Worm (Caenorhabditis elegans) whole organism, young adult: ENCODE data around the gene nep-17.

Source experiments
- B0035.1 ChIP-seq: sonication (generic microtip); optimal IDR thresholded peaks from 2 replicates; lab custom pipeline; 2016; ENCODE audit warnings: missing genetic modification characterization, mild to moderate bottlenecking, missing compliant biosample characterization, missing genotype, missing genetic modification reagents
- C06A6.2 ChIP-seq: fragments of 200-800 bp; sonication (Bioruptor generic); conservative IDR thresholded peaks from 2 replicates; pipeline ENCODE4 v1.3.6; 2022; ENCODE audit warnings: missing genetic modification characterization, missing compliant biosample characterization
- F22D6.2 ChIP-seq: sonication (generic microtip); optimal IDR thresholded peaks from 2 replicates; lab custom pipeline; 2016; ENCODE audit warnings: mild to moderate bottlenecking, missing genetic modification characterization, missing compliant biosample characterization
- F37B4.10 ChIP-seq: fragments of 200-800 bp; sonication (Bioruptor generic); IDR thresholded peaks from 2 replicates; pipeline ENCODE4 v1.3.6; 2022; ENCODE audit warnings: missing genetic modification characterization, missing compliant biosample characterization
- F49E8.2 ChIP-seq: sonication (generic microtip); optimal IDR thresholded peaks from 3 replicates; lab custom pipeline; 2017; ENCODE audit warnings: missing genetic modification characterization, mild to moderate bottlenecking, missing compliant biosample characterization, antibody characterized with exemption, moderate library complexity; ENCODE audit not compliant: insufficient read depth
- Y53G8AR.9 ChIP-seq: fragments of 200-800 bp; sonication (Bioruptor generic); conservative IDR thresholded peaks from 2 replicates; pipeline ENCODE4 v1.3.6; 2022; ENCODE audit warnings: missing genetic modification reagents, missing genetic modification characterization, missing compliant biosample characterization
- ZK185.1 ChIP-seq: sonication (generic microtip); optimal IDR thresholded peaks from 2 replicates; lab custom pipeline; 2016; ENCODE audit warnings: mild to moderate bottlenecking, missing genetic modification characterization, missing compliant biosample characterization; ENCODE audit not compliant: poor library complexity, severe bottlenecking
- atf-7 ChIP-seq: sonication (generic microtip); optimal IDR thresholded peaks from 2 replicates; lab custom pipeline; 2017; ENCODE audit warnings: mild to moderate bottlenecking, missing genetic modification characterization, missing compliant biosample characterization
- cebp-1 ChIP-seq, 2 experiments: fragments of 200-800 bp in 1 of 2; sonication (Bioruptor generic) in 1 of 2; sonication (generic microtip) in 1 of 2; IDR thresholded peaks in 1 of 2; optimal IDR thresholded peaks in 1 of 2; 2 replicates each; pipeline versions ENCODE4 v1.3.6 to Lab custom; 2017 to 2022; ENCODE audit warnings: missing compliant biosample characterization in 2 of 2, missing genetic modification characterization in 2 of 2, mild to moderate bottlenecking in 1 of 2, missing genetic modification reagents in 1 of 2, moderate library complexity in 1 of 2
- ceh-100 ChIP-seq: fragments of 200-800 bp; sonication (Bioruptor generic); IDR thresholded peaks from 2 replicates; pipeline ENCODE4 v1.3.6; 2022; ENCODE audit warnings: missing genetic modification reagents, missing genetic modification characterization, missing compliant biosample characterization
- ceh-40 ChIP-seq: fragments of 200-800 bp; sonication (Bioruptor generic); IDR thresholded peaks from 2 replicates; pipeline ENCODE4 v1.3.6; 2022; ENCODE audit warnings: missing genetic modification characterization, missing compliant biosample characterization
- ceh-91 ChIP-seq: fragments of 200-800 bp; sonication (Bioruptor generic); IDR thresholded peaks from 2 replicates; pipeline ENCODE4 v1.3.6; 2022; ENCODE audit warnings: missing genetic modification reagents, missing genetic modification characterization, missing compliant biosample characterization
- chd-7 ChIP-seq: sonication (generic microtip); optimal IDR thresholded peaks from 2 replicates; lab custom pipeline; 2016; ENCODE audit warnings: mild to moderate bottlenecking, missing genetic modification characterization, moderate library complexity, missing compliant biosample characterization
- dox-1 ChIP-seq: fragments of 200-800 bp; sonication (Bioruptor generic); IDR thresholded peaks from 2 replicates; pipeline ENCODE4 v1.3.6; 2022; ENCODE audit warnings: missing genetic modification reagents, missing genetic modification characterization, missing compliant biosample characterization
- efl-1 ChIP-seq: fragments of 150-350 bp; optimal IDR thresholded peaks from 2 replicates; lab custom pipeline; 2014; ENCODE audit warnings: missing biosample characterization, missing genetic modification reagents, missing genetic modification characterization
- egl-44 ChIP-seq: fragments of 200-800 bp; sonication (Bioruptor generic); IDR thresholded peaks from 2 replicates; pipeline ENCODE4 v1.3.6; 2022; ENCODE audit warnings: missing genetic modification reagents, missing genetic modification characterization, missing compliant biosample characterization
- egrh-3 ChIP-seq: fragments of 200-800 bp; sonication (Bioruptor generic); IDR thresholded peaks from 2 replicates; pipeline ENCODE4 v1.3.6; 2022; ENCODE audit warnings: missing genetic modification reagents, missing genetic modification characterization, missing compliant biosample characterization
- let-526 ChIP-seq: fragments of 200-800 bp; sonication (Bioruptor generic); IDR thresholded peaks from 2 replicates; pipeline ENCODE4 v1.3.6; 2022; ENCODE audit warnings: missing genetic modification reagents, missing genetic modification characterization, missing compliant biosample characterization
- lin-40 ChIP-seq: sonication (generic microtip); optimal IDR thresholded peaks from 2 replicates; lab custom pipeline; 2016; ENCODE audit warnings: missing genetic modification characterization, mild to moderate bottlenecking, missing compliant biosample characterization, missing genotype, missing genetic modification reagents
- lsy-27 ChIP-seq: sonication (generic microtip); optimal IDR thresholded peaks from 2 replicates; lab custom pipeline; 2017; ENCODE audit warnings: missing genetic modification characterization, mild to moderate bottlenecking, missing compliant biosample characterization, antibody characterized with exemption, missing genotype, borderline replicate concordance; ENCODE audit not compliant: insufficient read depth
- madf-3 ChIP-seq: fragments of 200-800 bp; sonication (Bioruptor generic); IDR thresholded peaks from 2 replicates; pipeline ENCODE4 v1.3.6; 2022; ENCODE audit warnings: missing genetic modification reagents, missing genetic modification characterization, missing compliant biosample characterization
- madf-6 ChIP-seq: fragments of 200-800 bp; sonication (Bioruptor generic); IDR thresholded peaks from 2 replicates; pipeline ENCODE4 v1.3.6; 2022; ENCODE audit warnings: missing genetic modification reagents, missing genetic modification characterization, missing compliant biosample characterization
- mcd-1 ChIP-seq: fragments of 200-800 bp; sonication (Bioruptor generic); IDR thresholded peaks from 2 replicates; pipeline ENCODE4 v1.3.6; 2022; ENCODE audit warnings: missing genetic modification reagents, missing genetic modification characterization, missing compliant biosample characterization
- nhr-120 ChIP-seq: fragments of 200-800 bp; sonication (Bioruptor generic); IDR thresholded peaks from 2 replicates; pipeline ENCODE4 v1.3.6; 2022; ENCODE audit warnings: missing genetic modification characterization, missing compliant biosample characterization
- nhr-80 ChIP-seq: sonication (generic microtip); optimal IDR thresholded peaks from 2 replicates; lab custom pipeline; 2016; ENCODE audit warnings: missing genetic modification characterization, missing compliant biosample characterization
- rec-8 ChIP-seq, 2 experiments: sonication (generic microtip); optimal IDR thresholded peaks; 2 replicates each; lab custom pipeline; 2016; ENCODE audit warnings: mild to moderate bottlenecking in 2 of 2, missing genetic modification characterization in 2 of 2, missing genetic modification reagents in 2 of 2, missing genotype in 2 of 2, missing biosample characterization in 1 of 2, missing compliant biosample characterization in 1 of 2, moderate library complexity in 1 of 2
- repo-1 ChIP-seq: sonication (generic microtip); optimal IDR thresholded peaks from 2 replicates; lab custom pipeline; 2017; ENCODE audit warnings: mild to moderate bottlenecking, missing genetic modification characterization, missing compliant biosample characterization
- tlf-1 ChIP-seq: fragments of 200-800 bp; sonication (Bioruptor generic); optimal IDR thresholded peaks from 2 replicates; lab custom pipeline; 2018; ENCODE audit warnings: mild to moderate bottlenecking, missing genetic modification characterization, missing compliant biosample characterization
- unc-130 ChIP-seq: sonication (generic microtip); optimal IDR thresholded peaks from 2 replicates; lab custom pipeline; 2016; ENCODE audit warnings: missing genetic modification reagents, missing genetic modification characterization, missing compliant biosample characterization
- ztf-18 ChIP-seq: sonication (generic microtip); optimal IDR thresholded peaks from 2 replicates; lab custom pipeline; 2016; ENCODE audit warnings: missing genotype, mild to moderate bottlenecking, missing genetic modification characterization, missing compliant biosample characterization
- ztf-22 ChIP-seq: fragments of 200-800 bp; sonication (Bioruptor generic); optimal IDR thresholded peaks from 2 replicates; lab custom pipeline; 2018; ENCODE audit warnings: mild to moderate bottlenecking, missing genetic modification characterization, moderate library complexity, missing compliant biosample characterization

nep-17 gene

ce11 chrII:13461604-13462375 lies 45.8 kb upstream of the nep-17 start (continued):
- TF ChIP-seq ztf-22, result peak; percentile 94
- peak; percentile 73; the same call in 1 of the 2 replicates for TF ChIP-seq egl-44 (GFP tag; lab: Robert Waterston, UW)
- peak; percentile 65 for TF ChIP-seq C06A6.2 (GFP tag; lab: Robert Waterston, UW)
- TF ChIP-seq ceh-40, result 0 out of 2 replicates have a peak, but pooled peaks have one; percentile 56
- no peak for TF ChIP-seq unc-130 (GFP tag; lab: Kevin White, UChicago)
- peak; percentile 74 for TF ChIP-seq F22D6.2 (tag; lab: Kevin White, UChicago)
- peak; percentile 65; the same call in 1 of the 2 replicates for TF ChIP-seq let-526
- TF ChIP-seq chd-7 (tag; lab: Kevin White, UChicago), result peak; percentile 81
- TF ChIP-seq repo-1 (tag; lab: Kevin White, UChicago), result peak; percentile 23
- TF ChIP-seq, all 124 proteins: peak for 39

DNA sequence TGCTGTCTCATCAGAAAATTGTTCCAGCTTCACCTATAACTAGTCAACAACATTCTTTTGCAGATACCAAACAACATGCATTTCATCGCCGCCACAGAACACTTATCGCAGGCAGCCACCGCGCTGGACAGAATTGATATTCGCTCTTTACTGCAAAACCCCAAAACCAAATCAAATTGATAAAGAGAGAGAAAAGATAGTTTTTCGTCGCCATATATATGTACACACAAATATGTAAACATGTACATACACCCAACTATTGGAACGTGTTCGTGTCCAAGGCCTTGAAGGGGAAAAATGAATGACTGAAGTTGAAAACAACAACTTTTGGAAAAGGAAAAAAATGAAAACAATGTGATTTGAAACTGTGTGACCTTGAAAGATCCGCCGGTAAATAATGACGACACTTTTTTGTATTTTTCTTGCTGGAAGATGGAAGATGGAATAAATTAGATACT lies 42.2 kb upstream of the nep-17 start:
- TF ChIP-seq ceh-100 (GFP tag; lab: Robert Waterston, UW), result no peak
- no peak for TF ChIP-seq nhr-120
- no peak for TF ChIP-seq Y53G8AR.9 (GFP tag; lab: Robert Waterston, UW)
- TF ChIP-seq nhr-80, result peak; percentile 85
- TF ChIP-seq madf-6, result no peak
- no peak for TF ChIP-seq rec-8 (tag; optimal IDR thresholded peaks at IDR 0.05; lab: Kevin White, UChicago)
- no peak for TF ChIP-seq ztf-18 (tag; lab: Kevin White, UChicago)
- TF ChIP-seq F49E8.2 (tag; lab: Kevin White, UChicago), result no peak
- TF ChIP-seq lsy-27, result no peak
- no peak for TF ChIP-seq tlf-1 (GFP tag; lab: Kevin White, UChicago)
- no peak for TF ChIP-seq cebp-1 (GFP tag; IDR thresholded peaks at IDR 0.05; lab: Robert Waterston, UW)
- peak; percentile 20 for TF ChIP-seq cebp-1 (tag; optimal IDR thresholded peaks at IDR 0.05; lab: Kevin White, UChicago)
- no peak for TF ChIP-seq madf-3 (GFP tag; lab: Robert Waterston, UW)
- no peak for TF ChIP-seq B0035.1 (tag; lab: Kevin White, UChicago)
- no peak for TF ChIP-seq mcd-1 (GFP tag; lab: Robert Waterston, UW)
- TF ChIP-seq dox-1 (GFP tag; lab: Robert Waterston, UW), result 0 out of 2 replicates have a peak, but pooled peaks have one; percentile 23
- TF ChIP-seq efl-1 (GFP tag; lab: Kevin White, UChicago), result no peak
- TF ChIP-seq lin-40 (tag; lab: Kevin White, UChicago), result peak; percentile 4
- no peak for TF ChIP-seq ceh-91 (GFP tag; lab: Robert Waterston, UW)
- TF ChIP-seq ZK185.1 (tag; lab: Kevin White, UChicago), result no peak
- TF ChIP-seq F37B4.10 (GFP tag; lab: Robert Waterston, UW), result no peak

DNA sequence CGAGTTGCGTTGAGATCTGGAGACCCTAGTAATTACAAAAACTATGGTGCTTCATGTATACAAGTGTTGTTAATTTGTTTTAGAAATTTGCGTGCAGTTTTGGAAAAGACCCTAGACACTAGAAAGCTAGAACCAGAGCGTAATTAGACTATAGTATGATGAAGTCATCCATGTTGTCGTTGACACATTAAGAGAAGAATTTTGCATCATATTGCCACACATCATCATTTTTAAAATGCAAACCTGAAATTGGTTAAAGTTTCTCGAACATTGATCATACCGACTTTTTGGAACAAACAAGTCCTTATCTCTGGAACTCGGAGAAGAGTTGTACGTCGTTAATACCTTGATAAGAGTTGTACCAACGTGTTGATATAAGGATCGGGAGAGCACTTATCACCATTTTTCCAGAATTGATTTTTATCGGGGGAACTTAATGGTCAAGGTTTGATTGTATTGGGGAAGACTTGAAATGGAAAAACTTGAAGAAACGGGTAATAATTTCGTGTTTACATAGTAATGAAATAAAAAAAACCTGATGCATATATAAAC lies 39.7 kb upstream of the nep-17 start:
- TF ChIP-seq ztf-22, result peak; percentile 35
- TF ChIP-seq nhr-80, result peak; percentile 87
- TF ChIP-seq atf-7 (tag; lab: Kevin White, UChicago), result peak; percentile 3
- no peak for TF ChIP-seq egrh-3 (GFP tag; lab: Robert Waterston, UW)
